Fruit fly (Drosophila melanogaster): ENCODE measurements around the gene ZC3H3.
A peak's percentile ranks its signal among the peaks of the same experiment; 100 is the strongest.

ZC3H3 gene

dm6 chr3L:8457866-8458766 is 51.4 kb downstream of the ZC3H3 start (continued):
- peak; percentile 98 for TF ChIP-seq Dek (tag; optimal IDR thresholded peaks at IDR 0.05)
- peak; percentile 96 for TF ChIP-seq CG6765 (GFP tag; optimal IDR thresholded peaks at IDR 0.05)
- TF ChIP-seq Fer2 (tag; optimal IDR thresholded peaks at IDR 0.05) = peak; percentile 89
- peak; percentile 95 for TF ChIP-seq CG10431 (GFP tag; optimal IDR thresholded peaks at IDR 0.05)
- TF ChIP-seq CG18764 (GFP tag; optimal IDR thresholded peaks at IDR 0.05) = peak; percentile 97
- peak; percentile 96 for TF ChIP-seq CG6813 (GFP tag; optimal IDR thresholded peaks at IDR 0.05)
- peak; percentile 74 for TF ChIP-seq CG3163 (GFP tag; optimal IDR thresholded peaks at IDR 0.05)
- peak; percentile 97 for TF ChIP-seq MTF-1 (GFP tag; optimal IDR thresholded peaks at IDR 0.05; ENCODE audit: borderline replicate concordance)
- peak; percentile 95 for TF ChIP-seq onecut (GFP tag; IDR thresholded peaks at IDR 0.05)
- peak; percentile 92 for TF ChIP-seq kni (GFP tag; optimal IDR thresholded peaks at IDR 0.05)
- peak; percentile 99 for TF ChIP-seq tap (tag; optimal IDR thresholded peaks at IDR 0.05)
- peak; percentile 98 for TF ChIP-seq H2.0 (GFP tag; IDR thresholded peaks at IDR 0.05)
- TF ChIP-seq nerfin-2 (GFP tag; IDR thresholded peaks at IDR 0.05; ENCODE audit: partially characterized antibody) = no peak
- peak; percentile 99 for TF ChIP-seq CG1529 (GFP tag; optimal IDR thresholded peaks at IDR 0.05)
- peak; percentile 99 for TF ChIP-seq ci (GFP tag; IDR thresholded peaks at IDR 0.05)
- TF ChIP-seq Dip3 (GFP tag; optimal IDR thresholded peaks at IDR 0.05) = peak; percentile 93
- peak; percentile 98 for TF ChIP-seq CG7271 (tag; optimal IDR thresholded peaks at IDR 0.05)
- peak; percentile 99 for TF ChIP-seq gcm (GFP tag; optimal IDR thresholded peaks at IDR 0.05)
- peak; percentile 99 for TF ChIP-seq CoRest (tag; optimal IDR thresholded peaks at IDR 0.05)
- TF ChIP-seq CG7987 (GFP tag; optimal IDR thresholded peaks at IDR 0.05) = peak; percentile 92
- 0 out of 2 replicates have a peak, but pooled peaks have one; percentile 6 for TF ChIP-seq CG42726 (GFP tag; IDR thresholded peaks at IDR 0.05; ENCODE audit: partially characterized antibody)
- peak; percentile 99 for TF ChIP-seq az2 (GFP tag; optimal IDR thresholded peaks at IDR 0.05)
- peak; percentile 96 for TF ChIP-seq btn (GFP tag; optimal IDR thresholded peaks at IDR 0.05)
- TF ChIP-seq Deaf1 (tag; optimal IDR thresholded peaks at IDR 0.05) = peak; percentile 86
- peak; percentile 97 for TF ChIP-seq BtbVII (GFP tag; optimal IDR thresholded peaks at IDR 0.05)
- peak; percentile 95 for TF ChIP-seq Antp (GFP tag; optimal IDR thresholded peaks at IDR 0.05)
- TF ChIP-seq Hmx (GFP tag; optimal IDR thresholded peaks at IDR 0.05) = peak; percentile 90
- peak; percentile 97 for TF ChIP-seq CG14441 (GFP tag; IDR thresholded peaks at IDR 0.05)
- TF ChIP-seq CG18599 (GFP tag; optimal IDR thresholded peaks at IDR 0.05) = peak; percentile 98
- peak; percentile 98 for TF ChIP-seq Fer1 (GFP tag; optimal IDR thresholded peaks at IDR 0.05)
- TF ChIP-seq CG5953 (GFP tag; IDR thresholded peaks at IDR 0.05) = peak; percentile 97
- TF ChIP-seq CG6854 (GFP tag; optimal IDR thresholded peaks at IDR 0.05) = peak; percentile 97
- peak; percentile 95 for TF ChIP-seq CG2889 (GFP tag; IDR thresholded peaks at IDR 0.05)
- peak; percentile 98 for TF ChIP-seq pum (GFP tag; optimal IDR thresholded peaks at IDR 0.05)
- peak; percentile 98 for TF ChIP-seq row (GFP tag; IDR thresholded peaks at IDR 0.05)
- TF ChIP-seq CG8359 (GFP tag; optimal IDR thresholded peaks at IDR 0.05; ENCODE audit: borderline replicate concordance) = peak; percentile 95
- TF ChIP-seq CG6791 (GFP tag; IDR thresholded peaks at IDR 0.05; ENCODE audit: partially characterized antibody) = no peak
- TF ChIP-seq D19A (tag; optimal IDR thresholded peaks at IDR 0.05) = peak; percentile 98
- TF ChIP-seq CG15696 (tag; optimal IDR thresholded peaks at IDR 0.05) = peak; percentile 91
- peak; percentile 99 for TF ChIP-seq phol (tag; optimal IDR thresholded peaks at IDR 0.05)
- TF ChIP-seq ham (GFP tag; IDR thresholded peaks at IDR 0.05) = peak; percentile 89
- peak; percentile 96 for TF ChIP-seq scrt (GFP tag; optimal IDR thresholded peaks at IDR 0.05)
- TF ChIP-seq Lpt (GFP tag; optimal IDR thresholded peaks at IDR 0.05) = no peak
- peak; percentile 87 for TF ChIP-seq CG10274 (GFP tag; optimal IDR thresholded peaks at IDR 0.05)
- peak; percentile 96 for TF ChIP-seq pho (GFP tag; optimal IDR thresholded peaks at IDR 0.05)
- TF ChIP-seq CG4707 (GFP tag; optimal IDR thresholded peaks at IDR 0.05) = peak; percentile 96
- peak; percentile 95 for TF ChIP-seq HmgD (GFP tag; optimal IDR thresholded peaks at IDR 0.05)
